Fruit fly (Drosophila melanogaster) whole organism, wandering third instar larva: ENCODE measurements around the gene CG14454.
"Not testable (repeated sequence)": the region's sequence is repeated elsewhere in the genome, so short reads cannot be mapped to it uniquely, and the experiment has no call there.

Source experiments
- Abd-B ChIP-seq: fragments of >200 bp; optimal IDR thresholded peaks from 2 replicates; lab custom pipeline; 2017; ENCODE audit warnings: missing biosample characterization, missing genetic modification characterization
- CG32264 ChIP-seq: fragments of 200-800 bp; sonication (Bioruptor generic); optimal IDR thresholded peaks from 2 replicates; lab custom pipeline; 2016; ENCODE audit warnings: missing biosample characterization, missing genetic modification characterization
- CG9705 ChIP-seq: fragments of 200-800 bp; sonication (Bioruptor generic); optimal IDR thresholded peaks from 2 replicates; lab custom pipeline; 2018; ENCODE audit warnings: missing biosample characterization, mild to moderate bottlenecking, missing genetic modification characterization
- CrebA ChIP-seq: fragments of 200-800 bp; sonication (Bioruptor generic); optimal IDR thresholded peaks from 2 replicates; lab custom pipeline; 2016; ENCODE audit warnings: missing biosample characterization, mild to moderate bottlenecking, missing genetic modification characterization, borderline replicate concordance
- Dfd ChIP-seq: fragments of >200 bp; optimal IDR thresholded peaks from 2 replicates; lab custom pipeline; 2017; ENCODE audit warnings: missing biosample characterization, missing genetic modification characterization
- Dif ChIP-seq: fragments of 200-275, 200-300 bp; sonication (Bioruptor generic); optimal IDR thresholded peaks from 2 replicates; lab custom pipeline; 2018; ENCODE audit warnings: missing biosample characterization, missing genetic modification characterization; ENCODE audit not compliant: partially characterized antibody
- GATAd ChIP-seq: sonication (Bioruptor generic); optimal IDR thresholded peaks from 2 replicates; lab custom pipeline; 2016; ENCODE audit warnings: missing biosample characterization, missing genetic modification characterization
- HLH106 ChIP-seq: fragments of 200-800 bp; optimal IDR thresholded peaks from 3 replicates; lab custom pipeline; 2019; ENCODE audit warnings: missing biosample characterization, mild to moderate bottlenecking, missing genetic modification characterization, moderate library complexity
- Hnf4 ChIP-seq: fragments of 200-800 bp; sonication (Bioruptor generic); optimal IDR thresholded peaks from 2 replicates; lab custom pipeline; 2016; ENCODE audit warnings: missing biosample characterization, mild to moderate bottlenecking, missing genetic modification characterization
- Hr78 ChIP-seq: fragments of >200 bp; optimal IDR thresholded peaks from 2 replicates; lab custom pipeline; 2017; ENCODE audit warnings: missing biosample characterization, missing genetic modification characterization
- Hr83 ChIP-seq: fragments of 200-300 bp; sonication (Bioruptor generic); optimal IDR thresholded peaks from 2 replicates; lab custom pipeline; 2016; ENCODE audit warnings: missing biosample characterization, mild to moderate bottlenecking, missing genetic modification characterization, moderate library complexity; ENCODE audit not compliant: poor library complexity, severe bottlenecking
- Jra ChIP-seq: sonication (Bioruptor generic); optimal IDR thresholded peaks from 2 replicates; lab custom pipeline; 2016; ENCODE audit warnings: missing biosample characterization, missing genetic modification characterization
- Mio ChIP-seq: sonication (Bioruptor generic); optimal IDR thresholded peaks from 2 replicates; lab custom pipeline; 2016; ENCODE audit warnings: missing biosample characterization, missing genetic modification characterization
- Myc ChIP-seq: fragments of >200 bp; optimal IDR thresholded peaks from 2 replicates; lab custom pipeline; 2017
- OdsH ChIP-seq: fragments of 200-800 bp; sonication (Bioruptor generic); optimal IDR thresholded peaks from 2 replicates; lab custom pipeline; 2016; ENCODE audit warnings: missing biosample characterization, mild to moderate bottlenecking, missing genetic modification characterization
- Rel ChIP-seq, 2 experiments: fragments of 200-800 bp; sonication (Bioruptor generic) in 1 of 2; optimal IDR thresholded peaks; 2 replicates in 1 of 2; 3 replicates in 1 of 2; lab custom pipeline; 2016 to 2019; ENCODE audit warnings: mild to moderate bottlenecking in 2 of 2, missing biosample characterization in 2 of 2, missing genetic modification characterization in 2 of 2, moderate library complexity in 1 of 2
- Sp1 ChIP-seq: fragments of 200-800 bp; sonication (Bioruptor generic); optimal IDR thresholded peaks from 3 replicates; lab custom pipeline; 2019; ENCODE audit warnings: missing biosample characterization, mild to moderate bottlenecking, missing genetic modification characterization, moderate library complexity
- Vsx2 ChIP-seq: fragments of 200-300, 225-300 bp; sonication (Bioruptor generic); optimal IDR thresholded peaks from 2 replicates; lab custom pipeline; 2018; ENCODE audit warnings: missing biosample characterization, missing genetic modification characterization; ENCODE audit not compliant: partially characterized antibody
- br ChIP-seq: fragments of 200-800 bp; sonication (Bioruptor generic); optimal IDR thresholded peaks from 2 replicates; lab custom pipeline; 2016; ENCODE audit warnings: missing biosample characterization, missing genetic modification characterization
- dl ChIP-seq, 2 experiments: fragments of 175-275, 200-275 bp in 1 of 2; fragments of 200-275 bp in 1 of 2; sonication (Bioruptor generic); optimal IDR thresholded peaks; lab custom pipeline; 2018; ENCODE audit warnings: mild to moderate bottlenecking in 2 of 2, missing biosample characterization in 2 of 2, missing genetic modification characterization in 2 of 2, moderate library complexity in 2 of 2; ENCODE audit not compliant: partially characterized antibody in 2 of 2, insufficient read depth in 1 of 2
- dmrt93B ChIP-seq: fragments of 200-800 bp; sonication (Bioruptor generic); optimal IDR thresholded peaks from 2 replicates; lab custom pipeline; 2018; ENCODE audit warnings: missing biosample characterization, mild to moderate bottlenecking, missing genetic modification characterization
- ey ChIP-seq: fragments of 200-800 bp; sonication (Bioruptor generic); optimal IDR thresholded peaks from 2 replicates; lab custom pipeline; 2016; ENCODE audit warnings: missing biosample characterization, missing genetic modification characterization
- foxo ChIP-seq, 2 experiments: fragments of 200-800 bp; sonication (Bioruptor generic); optimal IDR thresholded peaks; 2 replicates in 1 of 2; 3 replicates in 1 of 2; lab custom pipeline; 2016 to 2017; ENCODE audit warnings: missing biosample characterization in 2 of 2, missing genetic modification characterization in 2 of 2
- fru ChIP-seq: fragments of 200-800 bp; sonication (Bioruptor generic); optimal IDR thresholded peaks from 3 replicates; lab custom pipeline; 2016; ENCODE audit warnings: missing biosample characterization, mild to moderate bottlenecking, missing genetic modification characterization
- h ChIP-seq: fragments of 200-800 bp; sonication (Bioruptor generic); optimal IDR thresholded peaks from 3 replicates; lab custom pipeline; 2016; ENCODE audit warnings: missing biosample characterization, mild to moderate bottlenecking, missing genetic modification characterization
- jim ChIP-seq: fragments of 175-275, 200-325 bp; sonication (Bioruptor generic); optimal IDR thresholded peaks from 2 replicates; lab custom pipeline; 2016; ENCODE audit warnings: missing biosample characterization, mild to moderate bottlenecking, missing genetic modification characterization
- lola ChIP-seq: fragments of >200 bp; optimal IDR thresholded peaks from 2 replicates; lab custom pipeline; 2017; ENCODE audit warnings: missing biosample characterization, missing genetic modification characterization
- pan ChIP-seq: fragments of >200 bp; optimal IDR thresholded peaks from 2 replicates; lab custom pipeline; 2017
- psq ChIP-seq: fragments of 200-800 bp; sonication (Bioruptor generic); optimal IDR thresholded peaks from 3 replicates; lab custom pipeline; 2017; ENCODE audit warnings: missing biosample characterization, mild to moderate bottlenecking, missing genetic modification characterization, moderate library complexity
- sage ChIP-seq: fragments of 200-800 bp; sonication (Bioruptor generic); optimal IDR thresholded peaks from 2 replicates; lab custom pipeline; 2016; ENCODE audit warnings: missing biosample characterization, mild to moderate bottlenecking, missing genetic modification characterization
- sv ChIP-seq: fragments of 200-800 bp; sonication (Bioruptor generic); optimal IDR thresholded peaks from 3 replicates; lab custom pipeline; 2016; ENCODE audit warnings: missing biosample characterization, missing genetic modification characterization
- tai ChIP-seq: sonication (Bioruptor generic); optimal IDR thresholded peaks from 2 replicates; lab custom pipeline; 2016; ENCODE audit warnings: missing biosample characterization, missing genetic modification characterization
- usp ChIP-seq: fragments of >200 bp; optimal IDR thresholded peaks from 2 replicates; lab custom pipeline; 2017; ENCODE audit warnings: missing biosample characterization, missing genetic modification characterization
- woc ChIP-seq: sonication (Bioruptor generic); optimal IDR thresholded peaks from 2 replicates; lab custom pipeline; 2016; ENCODE audit warnings: missing biosample characterization, mild to moderate bottlenecking, missing genetic modification characterization

CG14454 gene

DNA sequence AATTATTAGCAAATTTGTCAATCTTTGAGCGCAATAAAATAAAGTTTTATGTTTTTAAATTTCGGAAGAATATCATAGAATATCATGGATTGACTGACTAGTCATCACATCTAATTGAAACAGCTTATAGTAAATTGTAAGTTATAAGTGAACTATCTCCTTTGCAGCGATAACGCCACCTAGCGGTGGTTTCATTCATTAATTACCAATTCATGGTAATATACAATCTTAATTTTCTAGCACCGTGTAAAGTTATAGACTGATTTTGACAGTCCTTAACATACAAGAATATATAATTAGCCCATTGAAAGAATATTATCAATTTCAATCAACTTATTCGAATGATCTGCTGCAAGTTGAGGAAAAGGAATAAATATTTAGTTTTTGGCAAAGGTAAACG is 21.3 kb upstream of the CG14454 start:
- TF ChIP-seq Jra (GFP tag; lab: Kevin White, UChicago): no peak
- TF ChIP-seq GATAd (GFP tag; lab: Kevin White, UChicago): no peak
- TF ChIP-seq pan: no peak
- TF ChIP-seq, all 38 proteins: peak for 0

DNA sequence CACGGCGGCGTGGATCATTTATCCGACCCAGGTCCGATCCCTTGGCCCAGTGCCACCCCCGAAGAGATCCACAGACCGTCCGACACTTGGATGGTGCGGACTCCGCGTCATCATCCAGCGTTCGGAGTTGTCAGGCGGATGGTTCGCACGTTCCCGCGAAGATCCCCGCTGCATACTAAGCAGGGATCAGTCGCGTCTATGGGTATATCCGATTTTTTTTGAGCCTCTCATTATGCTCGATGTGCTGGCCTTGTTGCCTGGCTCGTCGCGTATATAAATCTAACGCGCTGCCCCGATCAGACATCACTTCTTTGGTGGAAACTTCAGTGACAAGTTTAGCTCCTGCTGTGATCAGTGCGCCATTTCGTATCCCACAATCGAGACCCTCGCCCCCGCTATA is 19.5 kb upstream of the CG14454 start, which contains the start of gene CG11370:
CG11370 (plus strand) TSS at position 301 of the 400 bp plus-strand sequence.
- TF ChIP-seq dl (GFP tag; optimal IDR thresholded peaks at IDR 0.05; lab: Kevin White, UChicago; ENCODE audit: insufficient read depth in 1 of 2, partially characterized antibody in 2 of 2) (no peak), pan (no peak), Rel (GFP tag; optimal IDR thresholded peaks at IDR 0.05; lab: Kevin White, UChicago) (no peak), Rel (tag; optimal IDR thresholded peaks at IDR 0.05; lab: Kevin White, UChicago) (no peak), Jra (GFP tag; lab: Kevin White, UChicago) (no peak), Dif (GFP tag; lab: Kevin White, UChicago) (no peak), Hnf4 (GFP tag; lab: Kevin White, UChicago) (no peak), usp (no peak), OdsH (GFP tag; lab: Kevin White, UChicago) (no peak), psq (GFP tag; lab: Kevin White, UChicago) (no peak), woc (GFP tag; lab: Kevin White, UChicago) (no peak), tai (GFP tag; lab: Kevin White, UChicago) (no peak), Dfd (GFP tag; lab: Kevin White, UChicago) (no peak), CG9705 (no peak), h (GFP tag; lab: Kevin White, UChicago) (no peak)
- TF ChIP-seq, all 38 proteins: peak for 0

DNA sequence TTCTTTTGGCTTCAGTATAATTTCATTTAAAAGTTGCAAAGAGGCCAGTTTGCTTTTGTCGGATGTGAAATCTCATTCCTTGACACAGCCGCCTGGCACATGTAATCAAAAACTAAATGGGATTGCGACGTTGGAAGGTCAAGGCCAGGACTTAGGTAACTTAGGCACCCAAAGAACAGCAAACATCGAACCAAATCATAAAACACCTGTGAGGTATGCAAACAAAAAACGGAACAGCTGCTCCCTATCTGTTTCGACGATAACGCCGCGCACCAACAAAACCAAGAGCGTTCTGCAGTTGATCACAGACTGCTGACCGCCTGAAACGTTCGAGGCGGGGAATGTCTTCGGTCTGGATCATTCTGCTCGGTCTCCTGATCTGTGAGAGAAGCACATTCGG is 6.8 kb upstream of the CG14454 start, which contains the start of gene CG45116:
CG45116 (plus strand) TSS at position 301 of the 400 bp plus-strand sequence.
- TF ChIP-seq Hr78 (no peak), HLH106 (tag; lab: Kevin White, UChicago) (no peak), ey (no peak), foxo (GFP tag; optimal IDR thresholded peaks at IDR 0.05; lab: Kevin White, UChicago) (no peak), Sp1 (GFP tag; lab: Kevin White, UChicago) (no peak), GATAd (GFP tag; lab: Kevin White, UChicago) (no peak), Hr83 (GFP tag; lab: Kevin White, UChicago) (no peak), Rel (GFP tag; optimal IDR thresholded peaks at IDR 0.05; lab: Kevin White, UChicago) (no peak), Rel (tag; optimal IDR thresholded peaks at IDR 0.05; lab: Kevin White, UChicago) (no peak), Vsx2 (GFP tag; lab: Kevin White, UChicago) (no peak), pan (no peak), CrebA (GFP tag; lab: Kevin White, UChicago) (no peak), Dfd (GFP tag; lab: Kevin White, UChicago) (no peak), Myc (lab: Kevin White, UChicago) (no peak), jim (GFP tag; lab: Kevin White, UChicago) (no peak), lola (GFP tag; lab: Kevin White, UChicago) (no peak), sv (no peak), OdsH (GFP tag; lab: Kevin White, UChicago) (no peak), Jra (GFP tag; lab: Kevin White, UChicago) (no peak), fru (no peak), sage (GFP tag; lab: Kevin White, UChicago) (no peak)

DNA sequence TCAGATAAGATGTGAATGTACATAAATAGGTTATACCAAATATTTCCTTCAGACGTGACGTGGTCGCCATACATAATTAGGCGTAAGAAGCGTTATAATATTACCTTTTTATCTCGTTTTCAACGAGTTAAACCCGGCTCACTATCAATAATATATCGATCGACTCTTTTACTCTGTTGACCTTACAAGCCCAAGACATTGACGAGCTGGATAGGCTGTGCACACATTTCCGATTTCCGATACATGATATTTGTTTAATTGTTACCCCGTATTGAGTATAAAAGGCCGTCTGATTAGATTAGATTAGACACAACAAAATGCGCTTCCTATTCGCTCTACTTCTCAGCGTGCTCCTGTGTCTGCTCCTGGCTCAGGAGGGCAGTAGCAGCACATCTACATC is 4.6 kb upstream of the CG14454 start, which contains the start of gene CG32453:
CG32453 (plus strand) TSS at position 301 of the 400 bp plus-strand sequence.
- TF ChIP-seq Sp1, br, dmrt93B (GFP tag; lab: Kevin White, UChicago): not testable (repeated sequence)
- TF ChIP-seq, all 38 proteins: peak for 0; not testable (repeated sequence) for 38

DNA sequence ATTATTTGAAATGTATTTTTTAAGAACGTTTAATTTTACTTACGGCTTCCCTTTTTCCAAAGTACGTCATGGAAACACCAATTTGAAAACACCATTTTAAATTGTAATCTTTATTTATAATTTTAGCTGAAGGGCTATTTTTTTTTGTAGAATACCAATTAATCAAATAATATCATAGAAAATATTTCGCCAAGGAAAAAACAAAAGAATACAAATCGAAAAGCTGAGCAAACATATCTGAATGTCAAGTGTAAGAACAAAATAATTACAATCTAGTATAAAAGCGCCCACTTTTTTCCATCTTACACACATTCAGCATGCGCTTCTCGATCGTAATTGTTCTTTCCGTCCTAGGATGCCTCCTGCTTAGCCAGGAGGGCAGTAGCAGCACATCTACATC is 3.3 kb upstream of the CG14454 start, which contains the start of gene CG14452:
CG14452 (plus strand) TSS at position 301 of the 400 bp plus-strand sequence.
- TF ChIP-seq Mio (GFP tag; lab: Kevin White, UChicago): no peak
- no peak for TF ChIP-seq tai (GFP tag; lab: Kevin White, UChicago)
- no peak for TF ChIP-seq CG9705
- no peak for TF ChIP-seq OdsH (GFP tag; lab: Kevin White, UChicago)
- TF ChIP-seq Sp1 (GFP tag; lab: Kevin White, UChicago): no peak
- TF ChIP-seq Abd-B (GFP tag; lab: Kevin White, UChicago): no peak
- TF ChIP-seq CG32264 (GFP tag; lab: Kevin White, UChicago): no peak
- no peak for TF ChIP-seq woc (GFP tag; lab: Kevin White, UChicago)
- TF ChIP-seq GATAd (GFP tag; lab: Kevin White, UChicago): no peak
